Fruit fly (Drosophila melanogaster): ENCODE results near the gene Pex16.

Pex16 gene

dm6 chr3L:20784812-20785671, 7.0 kb upstream of the Pex16 start:
- TF ChIP-seq CG32264 (GFP tag; optimal IDR thresholded peaks at IDR 0.05) (no peak), usp (GFP tag; optimal IDR thresholded peaks at IDR 0.05) (no peak), Jra (GFP tag; optimal IDR thresholded peaks at IDR 0.05) (peak; percentile 57), Hr83 (GFP tag; optimal IDR thresholded peaks at IDR 0.05; ENCODE audit: poor library complexity, severe bottlenecking) (peak; percentile 24), foxo (GFP tag; optimal IDR thresholded peaks at IDR 0.05) (peak in 1 of 2 experiments; percentile 38), lola (GFP tag; optimal IDR thresholded peaks at IDR 0.05) (no peak), HLH106 (tag; optimal IDR thresholded peaks at IDR 0.05) (peak; percentile 53), psq (GFP tag; optimal IDR thresholded peaks at IDR 0.05) (peak; percentile 88), br (GFP tag; optimal IDR thresholded peaks at IDR 0.05) (no peak), pan (optimal IDR thresholded peaks at IDR 0.05) (no peak), tai (GFP tag; optimal IDR thresholded peaks at IDR 0.05) (no peak), fru (GFP tag; optimal IDR thresholded peaks at IDR 0.05) (peak; percentile 36), Rel (GFP tag; optimal IDR thresholded peaks at IDR 0.05) (no peak), Rel (tag; optimal IDR thresholded peaks at IDR 0.05) (peak; percentile 16), h (GFP tag; optimal IDR thresholded peaks at IDR 0.05) (peak; percentile 31), OdsH (GFP tag; optimal IDR thresholded peaks at IDR 0.05) (peak; percentile 25), Dif (GFP tag; optimal IDR thresholded peaks at IDR 0.05; ENCODE audit: partially characterized antibody) (peak; percentile 93), jim (GFP tag; optimal IDR thresholded peaks at IDR 0.05) (no peak), Abd-B (GFP tag; optimal IDR thresholded peaks at IDR 0.05) (no peak), dmrt93B (GFP tag; optimal IDR thresholded peaks at IDR 0.05) (no peak), Sp1 (GFP tag; optimal IDR thresholded peaks at IDR 0.05) (peak; percentile 68), dl (GFP tag; optimal IDR thresholded peaks at IDR 0.05; ENCODE audit: insufficient read depth in 1 of 2, partially characterized antibody in 2 of 2) (peak; percentile 90 to 92), CG9705 (GFP tag; optimal IDR thresholded peaks at IDR 0.05) (no peak), brk (GFP tag; optimal IDR thresholded peaks at IDR 0.05) (no peak), Dfd (GFP tag; optimal IDR thresholded peaks at IDR 0.05) (no peak), rgr (GFP tag; optimal IDR thresholded peaks at IDR 0.05) (peak; percentile 15), Myc (optimal IDR thresholded peaks at IDR 0.05) (peak; percentile 100), woc (GFP tag; optimal IDR thresholded peaks at IDR 0.05) (peak; percentile 87), CrebA (GFP tag; optimal IDR thresholded peaks at IDR 0.05; ENCODE audit: borderline replicate concordance) (no peak), N (GFP tag; optimal IDR thresholded peaks at IDR 0.05) (no peak), Hnf4 (GFP tag; optimal IDR thresholded peaks at IDR 0.05) (no peak), sage (GFP tag; optimal IDR thresholded peaks at IDR 0.05) (peak; percentile 56), ey (GFP tag; optimal IDR thresholded peaks at IDR 0.05) (peak; percentile 33), sv (GFP tag; optimal IDR thresholded peaks at IDR 0.05) (peak; percentile 39)

DNA sequence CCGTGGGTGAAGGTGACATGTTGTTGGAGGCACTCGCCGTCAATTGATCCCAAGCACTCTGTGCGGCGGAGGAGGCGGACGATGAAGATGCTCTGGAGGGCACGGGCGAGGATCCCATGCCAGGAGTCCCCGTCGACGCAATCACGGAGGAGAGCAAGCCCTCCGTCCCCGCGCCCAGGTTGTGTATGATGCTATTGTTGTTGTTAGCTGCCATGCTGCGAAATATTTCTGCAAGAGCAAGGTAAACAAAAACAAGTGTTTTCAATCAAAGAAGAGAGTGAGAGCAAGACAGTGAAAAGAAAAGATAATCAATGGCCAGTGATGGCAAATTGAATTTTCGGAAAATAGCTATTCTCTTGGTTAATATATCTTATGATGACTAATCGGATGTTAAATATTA, 6.3 kb upstream of the Pex16 start:
- no peak for TF ChIP-seq Vsx2 (GFP tag; optimal IDR thresholded peaks at IDR 0.05; ENCODE audit: partially characterized antibody)
- TF ChIP-seq GATAd (GFP tag; optimal IDR thresholded peaks at IDR 0.05): no peak
- no peak for TF ChIP-seq Rel (GFP tag; optimal IDR thresholded peaks at IDR 0.05)
- TF ChIP-seq Rel (tag; optimal IDR thresholded peaks at IDR 0.05): peak; percentile 75

- TF ChIP-seq Jra (GFP tag; optimal IDR thresholded peaks at IDR 0.05) (no peak), Rel (GFP tag; optimal IDR thresholded peaks at IDR 0.05) (no peak), Rel (tag; optimal IDR thresholded peaks at IDR 0.05) (peak; percentile 78)
These were observed 568 bp downstream of the Pex16 start for dm6 chr3L:20777496-20777895.

DNA sequence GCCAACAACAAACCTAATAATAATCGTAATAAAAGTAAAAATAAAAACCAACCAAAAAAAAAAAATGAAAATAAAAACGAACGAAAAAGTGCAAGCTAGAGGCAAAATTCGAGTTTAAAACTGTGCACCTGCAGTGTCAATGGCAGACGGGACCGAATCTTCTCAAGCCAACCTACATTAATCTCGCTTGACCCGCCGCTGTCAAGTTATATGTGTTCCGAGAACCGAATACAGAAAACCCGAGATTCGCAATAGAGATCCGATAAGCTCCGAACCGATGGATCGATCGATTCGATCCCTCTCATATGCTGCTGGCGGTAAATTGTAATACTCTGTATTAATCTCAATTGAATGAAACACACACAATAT, 5.4 kb downstream of the Pex16 start:
- TF ChIP-seq GATAd (GFP tag; optimal IDR thresholded peaks at IDR 0.05) (no peak), woc (GFP tag; optimal IDR thresholded peaks at IDR 0.05) (no peak), N (GFP tag; optimal IDR thresholded peaks at IDR 0.05) (no peak), Rel (GFP tag; optimal IDR thresholded peaks at IDR 0.05) (no peak), Rel (tag; optimal IDR thresholded peaks at IDR 0.05) (no peak), Myc (optimal IDR thresholded peaks at IDR 0.05) (no peak), foxo (GFP tag; optimal IDR thresholded peaks at IDR 0.05) (no peak), CG9705 (GFP tag; optimal IDR thresholded peaks at IDR 0.05) (no peak), lola (GFP tag; optimal IDR thresholded peaks at IDR 0.05) (no peak), h (GFP tag; optimal IDR thresholded peaks at IDR 0.05) (no peak)

Measured in whole organism, wandering third instar larva.